Worm (Caenorhabditis elegans) whole organism, L4/young adult: ENCODE data around the gene F11A5.5.

Source experiments
- dao-5 ChIP-seq: sonication (generic microtip); optimal IDR thresholded peaks from 2 replicates; lab custom pipeline; 2016; ENCODE audit warnings: missing genotype, missing genetic modification characterization, moderate library complexity, missing compliant biosample characterization
- him-1 ChIP-seq: sonication (generic microtip); optimal IDR thresholded peaks from 2 replicates; lab custom pipeline; 2016; ENCODE audit warnings: missing genotype, missing genetic modification reagents, missing genetic modification characterization, missing compliant biosample characterization

ce11 chrV:16202618-16203017, 4.5 kb downstream of the F11A5.5 start, which contains the start of gene F11A5.18:
- TF ChIP-seq dao-5 (tag; lab: Kevin White, UChicago) (no peak), him-1 (no peak)
